Fruit fly (Drosophila melanogaster): ENCODE results near the gene SmydA-9.

The SmydA-9 gene

dm6 chrX:9248040-9248439 lies 37.4 kb upstream of the SmydA-9 start (continued):
- TF ChIP-seq fd59A (GFP tag; optimal IDR thresholded peaks at IDR 0.05) = no peak
- no peak for TF ChIP-seq Blimp-1 (GFP tag; optimal IDR thresholded peaks at IDR 0.05)
- 0 out of 2 replicates have a peak, but pooled peaks have one; percentile 27 for TF ChIP-seq Gug (GFP tag; IDR thresholded peaks at IDR 0.05)
- peak; percentile 47 for TF ChIP-seq Hr4 (GFP tag; optimal IDR thresholded peaks at IDR 0.05)
- no peak for TF ChIP-seq ss (GFP tag; optimal IDR thresholded peaks at IDR 0.05)
- TF ChIP-seq CG3919 (GFP tag; optimal IDR thresholded peaks at IDR 0.05) = peak; percentile 55
- TF ChIP-seq salr (GFP tag; optimal IDR thresholded peaks at IDR 0.05) = peak in 1 of 2 experiments; percentile 23

- TF ChIP-seq Sox14 (GFP tag; optimal IDR thresholded peaks at IDR 0.05) (peak; percentile 7), Eip78C (GFP tag) (peak; percentile 59), svp (GFP tag) (peak; percentile 11), Gug (GFP tag; IDR thresholded peaks at IDR 0.05) (no peak)
These were observed 36.6 kb upstream of the SmydA-9 start, which contains the start of the genes amx and Dsor1 for dm6 chrX:9247171-9247783. Gene amx (minus strand): TSS chrX:9247336. Gene Dsor1 (plus strand): TSS chrX:9247342.

- TF ChIP-seq Sox102F (GFP tag; optimal IDR thresholded peaks at IDR 0.05) (no peak), Lpt (GFP tag; optimal IDR thresholded peaks at IDR 0.05) (no peak), fd59A (GFP tag; optimal IDR thresholded peaks at IDR 0.05) (peak; percentile 20), Blimp-1 (GFP tag; optimal IDR thresholded peaks at IDR 0.05) (no peak), Eip93F (GFP tag; optimal IDR thresholded peaks at IDR 0.05) (no peak), CG11762 (GFP tag; optimal IDR thresholded peaks at IDR 0.05; ENCODE audit: insufficient read depth) (no peak), Eip75B (GFP tag; optimal IDR thresholded peaks at IDR 0.05) (no peak), CG15336 (GFP tag; IDR thresholded peaks at IDR 0.05) (0 out of 2 replicates have a peak, but pooled peaks have one; percentile 33), CG31627 (GFP tag; optimal IDR thresholded peaks at IDR 0.05) (peak; percentile 76), CG6163 (GFP tag; IDR thresholded peaks at IDR 0.05) (no peak), ss (GFP tag; optimal IDR thresholded peaks at IDR 0.05) (no peak), Gug (GFP tag; IDR thresholded peaks at IDR 0.05) (peak; percentile 40), Hr38 (GFP tag; optimal IDR thresholded peaks at IDR 0.05) (no peak), achi (GFP tag; optimal IDR thresholded peaks at IDR 0.05) (no peak), CG11294 (GFP tag; IDR thresholded peaks at IDR 0.05) (0 out of 2 replicates have a peak, but pooled peaks have one; percentile 35), CG9139 (GFP tag; optimal IDR thresholded peaks at IDR 0.05) (no peak), cyc (GFP tag; optimal IDR thresholded peaks at IDR 0.05) (peak; percentile 71), eg (GFP tag; IDR thresholded peaks at IDR 0.05) (no peak), svp (GFP tag) (peak; percentile 82), CG3032 (tag; optimal IDR thresholded peaks at IDR 0.05) (peak; percentile 65), lz (GFP tag; optimal IDR thresholded peaks at IDR 0.05) (peak; percentile 85), CG6792 (GFP tag; optimal IDR thresholded peaks at IDR 0.05) (peak; percentile 39), Hr39 (GFP tag; optimal IDR thresholded peaks at IDR 0.05) (peak; percentile 77), CG11902 (GFP tag; optimal IDR thresholded peaks at IDR 0.05) (peak; percentile 45), Ets96B (tag; optimal IDR thresholded peaks at IDR 0.05) (peak; percentile 39), Sox15 (GFP tag; optimal IDR thresholded peaks at IDR 0.05) (peak; percentile 40), CG4318 (GFP tag; optimal IDR thresholded peaks at IDR 0.05) (no peak), CG6276 (GFP tag; optimal IDR thresholded peaks at IDR 0.05) (no peak), CG34406 (GFP tag; optimal IDR thresholded peaks at IDR 0.05) (peak; percentile 38), CG8319 (GFP tag; optimal IDR thresholded peaks at IDR 0.05) (no peak), esn (GFP tag; optimal IDR thresholded peaks at IDR 0.05) (peak; percentile 65), dsx (GFP tag; optimal IDR thresholded peaks at IDR 0.05; ENCODE audit: poor library complexity, severe bottlenecking) (no peak)
These were observed 32.8 kb upstream of the SmydA-9 start, which contains the start of the genes mxc and Larp7 for dm6 chrX:9243417-9243884. Gene mxc (minus strand): TSS chrX:9243467. Gene Larp7 (plus strand): TSS chrX:9243817.
